Fruit fly (Drosophila melanogaster): ENCODE measurements around the gene CG42371.
A peak's percentile ranks its signal among the peaks of the same experiment; 100 is the strongest.

CG42371 gene

dm6 chr2L:2202018-2202852, 14.8 kb downstream of the CG42371 start (continued):
- TF ChIP-seq ash1 (GFP tag; optimal IDR thresholded peaks at IDR 0.05) (peak; percentile 23), insv (GFP tag; optimal IDR thresholded peaks at IDR 0.05) (peak; percentile 60 to 61), Taf1 (GFP tag; IDR thresholded peaks at IDR 0.05) (peak; percentile 80), lmd (GFP tag; IDR thresholded peaks at IDR 0.05) (peak; percentile 98), ranshi (GFP tag; IDR thresholded peaks at IDR 0.05) (peak; percentile 98), CrebB (tag; optimal IDR thresholded peaks at IDR 0.05) (peak; percentile 98), CG7271 (tag; optimal IDR thresholded peaks at IDR 0.05) (peak; percentile 99), CG5180 (GFP tag; optimal IDR thresholded peaks at IDR 0.05) (peak; percentile 91), Fer3 (tag; optimal IDR thresholded peaks at IDR 0.05) (peak; percentile 94), CoRest (tag; optimal IDR thresholded peaks at IDR 0.05) (peak; percentile 98), CG15601 (tag; optimal IDR thresholded peaks at IDR 0.05) (peak; percentile 99), Atf6 (GFP tag; IDR thresholded peaks at IDR 0.05) (peak; percentile 92), NC2β (GFP tag; optimal IDR thresholded peaks at IDR 0.05) (peak; percentile 99), emc (GFP tag; optimal IDR thresholded peaks at IDR 0.05) (peak; percentile 66), CG6683 (GFP tag; optimal IDR thresholded peaks at IDR 0.05) (peak; percentile 93), HLH54F (GFP tag; optimal IDR thresholded peaks at IDR 0.05) (peak; percentile 89), klu (GFP tag; IDR thresholded peaks at IDR 0.05) (peak; percentile 89), CG13775 (GFP tag; optimal IDR thresholded peaks at IDR 0.05) (peak; percentile 97), CG11398 (GFP tag; optimal IDR thresholded peaks at IDR 0.05) (peak; percentile 96), Hey (tag; optimal IDR thresholded peaks at IDR 0.05) (peak; percentile 65), CG15479 (GFP tag; optimal IDR thresholded peaks at IDR 0.05) (peak; percentile 81), Sry-δ (GFP tag; optimal IDR thresholded peaks at IDR 0.05) (peak; percentile 74), CG17912 (GFP tag; optimal IDR thresholded peaks at IDR 0.05) (peak; percentile 57), vfl (GFP tag; optimal IDR thresholded peaks at IDR 0.05) (peak; percentile 88), Nf-YC (tag; optimal IDR thresholded peaks at IDR 0.05) (peak; percentile 74), CG4820 (GFP tag; optimal IDR thresholded peaks at IDR 0.05) (peak; percentile 99), ac (GFP tag; optimal IDR thresholded peaks at IDR 0.05) (peak; percentile 99), CG16863 (GFP tag; optimal IDR thresholded peaks at IDR 0.05) (peak; percentile 99), Hr78 (GFP tag; optimal IDR thresholded peaks at IDR 0.05) (peak in 1 of 2 experiments; percentile 97), Nf-YB (GFP tag; optimal IDR thresholded peaks at IDR 0.05) (peak; percentile 90), HLH3B (GFP tag; IDR thresholded peaks at IDR 0.05) (peak; percentile 99), odd (GFP tag; optimal IDR thresholded peaks at IDR 0.05) (peak; percentile 97), CG13123 (GFP tag; optimal IDR thresholded peaks at IDR 0.05) (peak; percentile 98), bab2 (GFP tag; optimal IDR thresholded peaks at IDR 0.05) (peak; percentile 98), CG10321 (GFP tag; IDR thresholded peaks at IDR 0.05) (peak; percentile 83), pb (GFP tag; optimal IDR thresholded peaks at IDR 0.05) (peak; percentile 94), NC2α (GFP tag; optimal IDR thresholded peaks at IDR 0.05) (peak; percentile 98), her (GFP tag; optimal IDR thresholded peaks at IDR 0.05) (peak; percentile 92), CTCF (GFP tag; optimal IDR thresholded peaks at IDR 0.05) (peak; percentile 78), rib (GFP tag; IDR thresholded peaks at IDR 0.05) (peak; percentile 47; the same call in 1 of the 2 replicates), sob (GFP tag; IDR thresholded peaks at IDR 0.05) (peak; percentile 95), CG7839 (tag; optimal IDR thresholded peaks at IDR 0.05) (peak; percentile 99), H2.0 (GFP tag; IDR thresholded peaks at IDR 0.05) (peak; percentile 99), br (optimal IDR thresholded peaks at IDR 0.05) (no peak), CG4707 (GFP tag; optimal IDR thresholded peaks at IDR 0.05) (peak; percentile 98), CG4730 (GFP tag; IDR thresholded peaks at IDR 0.05) (peak; percentile 98), tll (GFP tag; optimal IDR thresholded peaks at IDR 0.05) (peak in 1 of 2 experiments; percentile 90), CG31441 (GFP tag; IDR thresholded peaks at IDR 0.05) (peak; percentile 99), CG12942 (GFP tag; optimal IDR thresholded peaks at IDR 0.05) (peak; percentile 98), CG3281 (GFP tag; optimal IDR thresholded peaks at IDR 0.05) (peak; percentile 80)

Data from whole organism, embryonic.